Fruit fly (Drosophila melanogaster): ENCODE results near the gene Msh6.
A peak's percentile ranks its signal among the peaks of the same experiment; 100 is the strongest.

Gene Msh6

dm6 chr3L:15143638-15144600 is 14.4 kb downstream of the Msh6 start, which contains the start of the genes CG32147 and Pex3:
CG32147 (minus strand) TSS chr3L:15144059.
Pex3 (plus strand) TSS chr3L:15144355.
- TF ChIP-seq CG4318 (GFP tag; optimal IDR thresholded peaks at IDR 0.05) (no peak), CG11902 (GFP tag; optimal IDR thresholded peaks at IDR 0.05) (no peak), acj6 (GFP tag; optimal IDR thresholded peaks at IDR 0.05) (no peak), fd85E (GFP tag; optimal IDR thresholded peaks at IDR 0.05) (no peak), Eip78C (GFP tag) (peak; percentile 39), Sox14 (GFP tag; optimal IDR thresholded peaks at IDR 0.05) (peak; percentile 67), Hr4 (GFP tag; optimal IDR thresholded peaks at IDR 0.05) (no peak), CG6163 (GFP tag; IDR thresholded peaks at IDR 0.05) (no peak), esn (GFP tag; optimal IDR thresholded peaks at IDR 0.05) (peak; percentile 4), CG11294 (GFP tag; IDR thresholded peaks at IDR 0.05) (no peak), net (GFP tag; optimal IDR thresholded peaks at IDR 0.05) (no peak), Ets96B (tag; optimal IDR thresholded peaks at IDR 0.05) (no peak), Hr39 (GFP tag; optimal IDR thresholded peaks at IDR 0.05) (no peak), CG11762 (GFP tag; optimal IDR thresholded peaks at IDR 0.05; ENCODE audit: insufficient read depth) (no peak), CG8632 (GFP tag; optimal IDR thresholded peaks at IDR 0.05) (no peak), CG3919 (GFP tag; optimal IDR thresholded peaks at IDR 0.05) (no peak), Blimp-1 (GFP tag; optimal IDR thresholded peaks at IDR 0.05) (no peak), CG6808 (GFP tag; optimal IDR thresholded peaks at IDR 0.05) (peak; percentile 26), achi (GFP tag; optimal IDR thresholded peaks at IDR 0.05) (no peak), CG6854 (GFP tag; optimal IDR thresholded peaks at IDR 0.05) (peak; percentile 43), Eip93F (GFP tag; optimal IDR thresholded peaks at IDR 0.05) (no peak), CG15336 (GFP tag; IDR thresholded peaks at IDR 0.05) (no peak), pdm3 (GFP tag; optimal IDR thresholded peaks at IDR 0.05) (no peak), fd59A (GFP tag; optimal IDR thresholded peaks at IDR 0.05) (no peak), spab (GFP tag; optimal IDR thresholded peaks at IDR 0.05) (no peak), CG8319 (GFP tag; optimal IDR thresholded peaks at IDR 0.05) (no peak), CG8119 (GFP tag; IDR thresholded peaks at IDR 0.05) (no peak; the same call in 1 of the 3 replicates), CG16779 (tag; optimal IDR thresholded peaks at IDR 0.05) (no peak), svp (GFP tag) (peak; percentile 49)

- TF ChIP-seq Eip78C (GFP tag), result peak; percentile 23
- TF ChIP-seq Blimp-1 (GFP tag; optimal IDR thresholded peaks at IDR 0.05), result no peak
Observed at dm6 chr3L:15143108-15143507, 15.3 kb downstream of the Msh6 start.

dm6 chr3L:15142004-15142890 is 16.1 kb downstream of the Msh6 start, which contains the start of gene Pdi:
Pdi (minus strand) TSS chr3L:15142840.
- TF ChIP-seq Ets96B (tag; optimal IDR thresholded peaks at IDR 0.05), result no peak
- TF ChIP-seq ss (GFP tag; optimal IDR thresholded peaks at IDR 0.05), result peak in 1 of 2 experiments; percentile 16
- no peak for TF ChIP-seq acj6 (GFP tag; optimal IDR thresholded peaks at IDR 0.05)
- TF ChIP-seq CG3919 (GFP tag; optimal IDR thresholded peaks at IDR 0.05), result no peak
- peak; percentile 53 for TF ChIP-seq topi (GFP tag; optimal IDR thresholded peaks at IDR 0.05)
- no peak for TF ChIP-seq fd59A (GFP tag; optimal IDR thresholded peaks at IDR 0.05)
- peak; percentile 41 for TF ChIP-seq CG6854 (GFP tag; optimal IDR thresholded peaks at IDR 0.05)
- no peak for TF ChIP-seq CG8319 (GFP tag; optimal IDR thresholded peaks at IDR 0.05)
- peak; percentile 20 for TF ChIP-seq dsx (GFP tag; optimal IDR thresholded peaks at IDR 0.05; ENCODE audit: poor library complexity, severe bottlenecking)
- TF ChIP-seq Sox15 (GFP tag; optimal IDR thresholded peaks at IDR 0.05), result no peak
- TF ChIP-seq CG6808 (GFP tag; optimal IDR thresholded peaks at IDR 0.05), result peak; percentile 9
- no peak for TF ChIP-seq Lpt (GFP tag; optimal IDR thresholded peaks at IDR 0.05)
- peak; percentile 12; the same call in 1 of the 2 replicates for TF ChIP-seq CG15336 (GFP tag; IDR thresholded peaks at IDR 0.05)
- TF ChIP-seq CG6276 (GFP tag; optimal IDR thresholded peaks at IDR 0.05), result no peak
- peak; percentile 29 for TF ChIP-seq Eip75B (GFP tag; optimal IDR thresholded peaks at IDR 0.05)
- no peak for TF ChIP-seq CG6792 (GFP tag; optimal IDR thresholded peaks at IDR 0.05)
- no peak for TF ChIP-seq CG1621 (tag; optimal IDR thresholded peaks at IDR 0.05)
- TF ChIP-seq achi (GFP tag; optimal IDR thresholded peaks at IDR 0.05), result peak; percentile 23
- TF ChIP-seq Ets21C (GFP tag; optimal IDR thresholded peaks at IDR 0.05), result no peak
- no peak for TF ChIP-seq CG11294 (GFP tag; IDR thresholded peaks at IDR 0.05)
- TF ChIP-seq salr (GFP tag; optimal IDR thresholded peaks at IDR 0.05), result no peak
- peak; percentile 2 for TF ChIP-seq cyc (GFP tag; optimal IDR thresholded peaks at IDR 0.05)
- no peak for TF ChIP-seq CG8632 (GFP tag; optimal IDR thresholded peaks at IDR 0.05)
- TF ChIP-seq Hr39 (GFP tag; optimal IDR thresholded peaks at IDR 0.05), result no peak
- peak; percentile 35 for TF ChIP-seq esn (GFP tag; optimal IDR thresholded peaks at IDR 0.05)
- TF ChIP-seq CG31627 (GFP tag; optimal IDR thresholded peaks at IDR 0.05), result no peak
